Worm (Caenorhabditis elegans): ENCODE results near the gene F59E12.1.

DNA sequence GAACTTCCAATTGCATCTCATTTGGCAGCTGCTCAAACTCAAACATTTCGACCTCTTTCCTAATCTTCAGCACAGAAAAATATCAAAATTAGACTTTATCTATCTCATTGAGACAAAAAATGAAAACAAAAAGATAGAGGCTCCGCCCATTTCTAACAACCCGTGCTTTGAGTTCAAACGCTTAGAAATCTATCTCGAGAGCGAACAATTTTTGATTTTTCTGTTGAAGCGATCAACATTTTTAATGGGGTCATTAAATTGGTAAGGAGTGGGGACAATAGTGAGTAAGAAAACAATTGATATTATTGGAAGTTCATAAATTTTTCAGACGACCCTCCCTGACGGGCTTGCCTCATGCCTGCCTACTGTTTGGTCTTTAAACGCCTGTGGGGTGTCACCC, 44.6 kb downstream of the F59E12.1 start, which contains the start of the genes C25H3.10 and C25H3.1:
- no peak for TF ChIP-seq elt-1 (tag; optimal IDR thresholded peaks at IDR 0.05; ENCODE audit: borderline replicate concordance, insufficient read depth)
- no peak for TF ChIP-seq zip-8 (tag; optimal IDR thresholded peaks at IDR 0.05)
- no peak for TF ChIP-seq flh-1 (GFP tag; optimal IDR thresholded peaks at IDR 0.05)
- TF ChIP-seq ham-2 (GFP tag; optimal IDR thresholded peaks at IDR 0.05): no peak
- no peak for TF ChIP-seq ztf-11 (tag; optimal IDR thresholded peaks at IDR 0.05)
- TF ChIP-seq unc-62 (GFP tag; optimal IDR thresholded peaks at IDR 0.05): no peak
- no peak for TF ChIP-seq snpc-4 (tag; optimal IDR thresholded peaks at IDR 0.05)
- TF ChIP-seq pha-4 (tag; optimal IDR thresholded peaks at IDR 0.05): no peak
